Fruit fly (Drosophila melanogaster) whole organism, embryonic: ENCODE measurements around the gene sra.

ENCODE experiments used
- Antp ChIP-seq: fragments of 200-800 bp; sonication (Bioruptor generic); optimal IDR thresholded peaks from 3 replicates; lab custom pipeline; 2016; ENCODE audit warnings: missing biosample characterization, missing genetic modification characterization
- BEAF-32 ChIP-seq: fragments of 200-800 bp; sonication (Bioruptor generic); optimal IDR thresholded peaks from 3 replicates; lab custom pipeline; 2017; ENCODE audit warnings: missing biosample characterization, missing genetic modification characterization, mild to moderate bottlenecking, moderate library complexity, missing genetic modification reagents
- CG10147 ChIP-seq: fragments of 200-800 bp; sonication (Bioruptor generic); optimal IDR thresholded peaks from 2 replicates; lab custom pipeline; 2019; ENCODE audit warnings: missing biosample characterization, mild to moderate bottlenecking, missing genetic modification characterization, moderate library complexity
- CG1024 ChIP-seq: fragments of 200-800 bp; sonication (Bioruptor generic); IDR thresholded peaks from 2 replicates; pipeline ENCODE4 v1.3.6; 2022; ENCODE audit warnings: missing biosample characterization, missing genetic modification characterization
- CG10462 ChIP-seq: fragments of 200-800 bp; sonication (Bioruptor generic); optimal IDR thresholded peaks from 2 replicates; lab custom pipeline; 2016; ENCODE audit warnings: missing biosample characterization, missing genetic modification characterization
- CG13424 ChIP-seq: fragments of 200-800 bp; sonication (Bioruptor generic); optimal IDR thresholded peaks from 2 replicates; lab custom pipeline; 2019; ENCODE audit warnings: missing biosample characterization, mild to moderate bottlenecking, missing genetic modification characterization, moderate library complexity
- CG1603 ChIP-seq: fragments of 200-800 bp; sonication (Bioruptor generic); optimal IDR thresholded peaks from 2 replicates; lab custom pipeline; 2019; ENCODE audit warnings: missing biosample characterization, mild to moderate bottlenecking, missing genetic modification characterization, moderate library complexity
- CG16863 ChIP-seq: fragments of 200-800 bp; sonication (Bioruptor generic); optimal IDR thresholded peaks from 3 replicates; lab custom pipeline; 2016; ENCODE audit warnings: missing biosample characterization, missing genetic modification characterization
- CG17829 ChIP-seq: fragments of 200-800 bp; optimal IDR thresholded peaks from 2 replicates; lab custom pipeline; 2019; ENCODE audit warnings: missing biosample characterization, mild to moderate bottlenecking, missing genetic modification characterization, moderate library complexity
- CG18599 ChIP-seq: fragments of 200-800 bp; sonication (Bioruptor generic); optimal IDR thresholded peaks from 3 replicates; lab custom pipeline; 2017; ENCODE audit warnings: missing biosample characterization, missing genetic modification characterization, mild to moderate bottlenecking, moderate library complexity, missing genetic modification reagents
- CG30431 ChIP-seq: fragments of 200-800 bp; sonication (Bioruptor generic); optimal IDR thresholded peaks from 2 replicates; lab custom pipeline; 2017; ENCODE audit warnings: missing biosample characterization, missing genetic modification characterization
- CG3281 ChIP-seq: fragments of 200-800 bp; sonication (Bioruptor generic); optimal IDR thresholded peaks from 3 replicates; lab custom pipeline; 2017; ENCODE audit warnings: missing biosample characterization, mild to moderate bottlenecking, missing genetic modification characterization
- CG3407 ChIP-seq: fragments of 200-800 bp; sonication (Bioruptor generic); optimal IDR thresholded peaks from 2 replicates; lab custom pipeline; 2018; ENCODE audit warnings: missing biosample characterization, mild to moderate bottlenecking, missing genetic modification characterization
- CG5180 ChIP-seq: fragments of 200-800 bp; sonication (Bioruptor generic); optimal IDR thresholded peaks from 3 replicates; lab custom pipeline; 2017; ENCODE audit warnings: missing biosample characterization, missing genetic modification characterization, mild to moderate bottlenecking, moderate library complexity, missing genetic modification reagents
- CG5245 ChIP-seq: fragments of 200-800 bp; sonication (Bioruptor generic); optimal IDR thresholded peaks from 3 replicates; lab custom pipeline; 2016; ENCODE audit warnings: missing biosample characterization, missing genetic modification characterization
- CG6683 ChIP-seq: fragments of 200-800 bp; sonication (Bioruptor generic); optimal IDR thresholded peaks from 2 replicates; lab custom pipeline; 2017; ENCODE audit warnings: missing biosample characterization, mild to moderate bottlenecking, missing genetic modification characterization, missing genetic modification reagents
- CG7556 ChIP-seq: fragments of 200-800 bp; sonication (Bioruptor generic); optimal IDR thresholded peaks from 2 replicates; lab custom pipeline; 2017; ENCODE audit warnings: missing biosample characterization, mild to moderate bottlenecking, missing genetic modification characterization
- CG8281 ChIP-seq: fragments of 200-800 bp; sonication (Bioruptor generic); optimal IDR thresholded peaks from 2 replicates; lab custom pipeline; 2018; ENCODE audit warnings: missing biosample characterization, mild to moderate bottlenecking, missing genetic modification characterization, moderate library complexity
- CG8290 ChIP-seq, 3 experiments: fragments of 200-800 bp; sonication (Bioruptor generic); optimal IDR thresholded peaks; 2 replicates each; lab custom pipeline; 2016 to 2019; ENCODE audit warnings: missing biosample characterization in 3 of 3, missing genetic modification characterization in 3 of 3, mild to moderate bottlenecking in 2 of 3, moderate library complexity in 1 of 3
- CTCF ChIP-seq: fragments of 200-800 bp; sonication (Bioruptor generic); optimal IDR thresholded peaks from 2 replicates; lab custom pipeline; 2017; ENCODE audit warnings: missing biosample characterization, mild to moderate bottlenecking, missing genetic modification characterization, moderate library complexity
- D ChIP-seq, 2 experiments: fragments of 200-800 bp in 1 of 2; fragments of >200 bp in 1 of 2; sonication (Bioruptor generic) in 1 of 2; optimal IDR thresholded peaks; 2 replicates in 1 of 2; 3 replicates in 1 of 2; lab custom pipeline; 2017; ENCODE audit warnings: mild to moderate bottlenecking in 1 of 2, missing biosample characterization in 1 of 2, missing genetic modification characterization in 1 of 2, missing genetic modification reagents in 1 of 2
- D19A ChIP-seq: fragments of 200-800 bp; optimal IDR thresholded peaks from 3 replicates; lab custom pipeline; 2019; ENCODE audit warnings: missing biosample characterization, mild to moderate bottlenecking, missing genetic modification characterization, moderate library complexity
- D19B ChIP-seq: fragments of 200-800 bp; sonication (Bioruptor generic); optimal IDR thresholded peaks from 2 replicates; lab custom pipeline; 2017; ENCODE audit warnings: missing biosample characterization, mild to moderate bottlenecking, missing genetic modification characterization
- Hey ChIP-seq: fragments of 200-800 bp; sonication (Bioruptor generic); optimal IDR thresholded peaks from 3 replicates; lab custom pipeline; 2018; ENCODE audit warnings: missing biosample characterization, mild to moderate bottlenecking, missing genetic modification characterization
- HmgD ChIP-seq: fragments of 200-800 bp; sonication (Bioruptor generic); optimal IDR thresholded peaks from 3 replicates; lab custom pipeline; 2016; ENCODE audit warnings: missing biosample characterization, missing genetic modification characterization
- Hr51 ChIP-seq, 2 experiments: fragments of 200-800 bp; sonication (Bioruptor generic); optimal IDR thresholded peaks; 2 replicates in 1 of 2; 3 replicates in 1 of 2; lab custom pipeline; 2016 to 2018; ENCODE audit warnings: missing biosample characterization in 2 of 2, missing genetic modification characterization in 2 of 2, mild to moderate bottlenecking in 1 of 2, moderate library complexity in 1 of 2
- Kr ChIP-seq: fragments of 200-800 bp; sonication (Bioruptor generic); optimal IDR thresholded peaks from 2 replicates; lab custom pipeline; 2017; ENCODE audit warnings: missing biosample characterization, mild to moderate bottlenecking, missing genetic modification characterization
- Med ChIP-seq: fragments of 200-800 bp; sonication (Bioruptor generic); peaks from one replicate; lab custom pipeline; 2016; ENCODE audit warnings: missing biosample characterization, missing genetic modification characterization, mild to moderate bottlenecking, inconsistent platforms, moderate library complexity
- Neu2 ChIP-seq: fragments of 200-800 bp; sonication (Bioruptor generic); optimal IDR thresholded peaks from 3 replicates; lab custom pipeline; 2016; ENCODE audit warnings: missing biosample characterization, missing genetic modification characterization, borderline replicate concordance
- Nf-YC ChIP-seq: fragments of 200-800 bp; optimal IDR thresholded peaks from 3 replicates; lab custom pipeline; 2019; ENCODE audit warnings: missing biosample characterization, mild to moderate bottlenecking, missing genetic modification characterization, moderate library complexity
- Six4 ChIP-seq: fragments of 200-800 bp; sonication (Bioruptor generic); optimal IDR thresholded peaks from 2 replicates; lab custom pipeline; 2016; ENCODE audit warnings: missing biosample characterization, missing genetic modification characterization
- aop ChIP-seq: fragments of 200-800 bp; sonication (Bioruptor generic); IDR thresholded peaks from 2 replicates; pipeline ENCODE4 v1.3.6; 2022; ENCODE audit warnings: missing biosample characterization, missing genetic modification characterization
- dmrt11E ChIP-seq: fragments of 200-800 bp; sonication (Bioruptor generic); optimal IDR thresholded peaks from 3 replicates; lab custom pipeline; 2018; ENCODE audit warnings: missing biosample characterization, mild to moderate bottlenecking, missing genetic modification characterization, moderate library complexity
- emc ChIP-seq: fragments of 200-800 bp; sonication (Bioruptor generic); optimal IDR thresholded peaks from 2 replicates; lab custom pipeline; 2016; ENCODE audit warnings: missing biosample characterization, missing genetic modification characterization
- en ChIP-seq: fragments of 200-800 bp; sonication (Bioruptor generic); optimal IDR thresholded peaks from 2 replicates; lab custom pipeline; 2016; ENCODE audit warnings: missing biosample characterization, missing genetic modification characterization
- fd64A ChIP-seq: fragments of 200-800 bp; sonication (Bioruptor generic); optimal IDR thresholded peaks from 3 replicates; lab custom pipeline; 2018; ENCODE audit warnings: missing biosample characterization, mild to moderate bottlenecking, missing genetic modification characterization
- gsb-n ChIP-seq: fragments of 200-800 bp; sonication (Bioruptor generic); optimal IDR thresholded peaks from 3 replicates; lab custom pipeline; 2018; ENCODE audit warnings: missing biosample characterization, mild to moderate bottlenecking, missing genetic modification characterization
- her ChIP-seq: fragments of 200-800 bp; sonication (Bioruptor generic); optimal IDR thresholded peaks from 2 replicates; lab custom pipeline; 2016; ENCODE audit warnings: missing biosample characterization, missing genetic modification characterization
- insv ChIP-seq, 2 experiments: fragments of 200-800 bp; sonication (Bioruptor generic); optimal IDR thresholded peaks; 3 replicates each; lab custom pipeline; 2016 to 2018; ENCODE audit warnings: missing biosample characterization in 2 of 2, missing genetic modification characterization in 2 of 2
- oc ChIP-seq: fragments of 200-800 bp; sonication (Bioruptor generic); optimal IDR thresholded peaks from 2 replicates; lab custom pipeline; 2018; ENCODE audit warnings: missing biosample characterization, mild to moderate bottlenecking, missing genetic modification characterization, moderate library complexity
- pum ChIP-seq: fragments of 200-800 bp; sonication (Bioruptor generic); optimal IDR thresholded peaks from 2 replicates; lab custom pipeline; 2016; ENCODE audit warnings: missing biosample characterization, missing genetic modification characterization
- scrt ChIP-seq: fragments of 200-800 bp; sonication (Bioruptor generic); optimal IDR thresholded peaks from 2 replicates; lab custom pipeline; 2018; ENCODE audit warnings: missing biosample characterization, mild to moderate bottlenecking, missing genetic modification characterization, moderate library complexity
- sd ChIP-seq: fragments of 200-800 bp; sonication (Bioruptor generic); optimal IDR thresholded peaks from 3 replicates; lab custom pipeline; 2018; ENCODE audit warnings: missing biosample characterization, mild to moderate bottlenecking, missing genetic modification characterization, moderate library complexity
- tll ChIP-seq, 2 experiments: fragments of 200-800 bp in 1 of 2; fragments of >200 bp in 1 of 2; sonication (Bioruptor generic) in 1 of 2; optimal IDR thresholded peaks; 2 replicates each; lab custom pipeline; 2017 to 2019; ENCODE audit warnings: missing biosample characterization in 2 of 2, missing genetic modification characterization in 2 of 2, mild to moderate bottlenecking in 1 of 2, moderate library complexity in 1 of 2
- ttk ChIP-seq: fragments of 200-800 bp; sonication (Bioruptor generic); IDR thresholded peaks from 2 replicates; pipeline ENCODE4 v2.1.2; 2022; ENCODE audit warnings: missing biosample characterization, missing genetic modification characterization
- zen ChIP-seq: fragments of 200-800 bp; sonication (Bioruptor generic); optimal IDR thresholded peaks from 3 replicates; lab custom pipeline; 2018; ENCODE audit warnings: missing biosample characterization, mild to moderate bottlenecking, missing genetic modification characterization, moderate library complexity
- zfh1 ChIP-seq: fragments of 200-800 bp; sonication (Bioruptor generic); IDR thresholded peaks from 3 replicates; pipeline ENCODE4 v1.3.6; 2022; ENCODE audit warnings: missing biosample characterization, missing genetic modification characterization

Gene sra

DNA sequence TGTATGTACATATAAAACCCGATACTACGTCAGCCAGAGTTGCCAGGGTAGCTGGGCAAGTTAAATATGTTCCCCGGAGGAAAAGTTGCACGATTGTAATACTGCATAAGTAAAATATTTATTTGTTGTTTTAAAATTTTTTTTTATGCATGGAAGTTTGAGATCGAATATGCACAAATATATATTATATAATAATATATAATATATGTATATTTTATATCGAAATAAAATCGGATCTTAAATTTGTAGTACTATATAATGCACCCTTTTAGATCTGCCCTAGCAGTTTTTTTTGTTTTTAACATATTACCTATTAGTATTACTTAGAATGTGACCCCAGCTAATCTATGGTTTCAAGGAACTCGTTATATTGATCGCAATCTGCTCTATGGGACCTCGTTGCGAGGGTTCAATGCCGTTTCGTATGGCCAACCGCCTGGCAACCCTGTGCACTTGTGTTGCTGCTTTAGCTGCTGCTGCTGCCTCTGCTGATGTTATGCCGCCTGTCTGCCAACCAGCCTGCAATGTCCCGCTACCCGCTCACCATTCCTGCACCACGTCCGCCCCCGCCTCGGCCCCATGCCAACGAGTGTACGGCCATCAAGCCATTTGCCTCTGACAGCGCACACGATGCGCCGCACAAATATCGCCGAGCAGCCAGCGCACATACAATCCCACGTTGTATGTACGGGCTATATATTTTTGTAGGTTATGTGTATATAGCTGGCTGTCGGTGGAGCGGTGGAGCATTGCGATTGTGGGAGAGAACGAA, 49.3 kb downstream of the sra start (continued):
- TF ChIP-seq zen (tag; lab: Kevin White, UChicago) (peak; percentile 71), CG1024 (GFP tag; lab: Robert Waterston, UW) (no peak), scrt (GFP tag; lab: Kevin White, UChicago) (peak; percentile 75), ttk (no peak), CG18599 (GFP tag; lab: Kevin White, UChicago) (peak; percentile 93), pum (GFP tag; lab: Kevin White, UChicago) (peak; percentile 38), oc (tag; lab: Kevin White, UChicago) (peak; percentile 50), Antp (GFP tag; lab: Kevin White, UChicago) (peak; percentile 58), CG17829 (tag; lab: Kevin White, UChicago) (peak; percentile 88), aop (GFP tag; lab: Robert Waterston, UW) (no peak), D19B (GFP tag; lab: Kevin White, UChicago) (peak; percentile 87), CG8290 (GFP tag; optimal IDR thresholded peaks at IDR 0.05; lab: Kevin White, UChicago) (peak; percentile 57), CG8290 (tag; optimal IDR thresholded peaks at IDR 0.05; lab: Kevin White, UChicago) (peak; percentile 13 to 98), en (GFP tag; lab: Kevin White, UChicago) (no peak), CG1603 (tag; lab: Kevin White, UChicago) (peak; percentile 69), zfh1 (GFP tag; lab: Robert Waterston, UW) (no peak), Med (GFP tag; lab: Kevin White, UChicago) (peak; percentile 96), CG3407 (peak; percentile 73), Hr51 (GFP tag; optimal IDR thresholded peaks at IDR 0.05; lab: Kevin White, UChicago) (peak; percentile 74 to 94), dmrt11E (peak; percentile 95), fd64A (peak; percentile 30), BEAF-32 (GFP tag; lab: Kevin White, UChicago) (no peak), insv (GFP tag; optimal IDR thresholded peaks at IDR 0.05; lab: Kevin White, UChicago) (peak in 1 of 2 experiments; percentile 80), CG7556 (GFP tag; lab: Kevin White, UChicago) (peak; percentile 99), CTCF (GFP tag; lab: Kevin White, UChicago) (peak; percentile 48), D (optimal IDR thresholded peaks at IDR 0.05; lab: Kevin White, UChicago) (no peak), D (GFP tag; optimal IDR thresholded peaks at IDR 0.05; lab: Kevin White, UChicago) (peak; percentile 96), gsb-n (peak; percentile 84), CG10147 (peak; percentile 93), CG6683 (GFP tag; lab: Kevin White, UChicago) (peak; percentile 86), CG16863 (GFP tag; lab: Kevin White, UChicago) (peak; percentile 62), CG5180 (GFP tag; lab: Kevin White, UChicago) (peak; percentile 86), Nf-YC (tag; lab: Kevin White, UChicago) (peak; percentile 80), CG30431 (GFP tag; lab: Kevin White, UChicago) (peak; percentile 94), Neu2 (no peak), CG3281 (peak; percentile 95), Six4 (GFP tag; lab: Kevin White, UChicago) (peak; percentile 80), CG13424 (tag; lab: Kevin White, UChicago) (peak; percentile 96), Hey (tag; lab: Kevin White, UChicago) (peak; percentile 43), CG5245 (GFP tag; lab: Kevin White, UChicago) (peak; percentile 27), CG8281 (tag; lab: Kevin White, UChicago) (peak; percentile 69), HmgD (GFP tag; lab: Kevin White, UChicago) (peak; percentile 82), D19A (peak; percentile 83), CG10462 (peak; percentile 77), emc (peak; percentile 38), sd (tag; lab: Kevin White, UChicago) (peak; percentile 90), Kr (peak; percentile 7), tll (GFP tag; optimal IDR thresholded peaks at IDR 0.05; lab: Kevin White, UChicago) (peak in 1 of 2 experiments; percentile 26), her (GFP tag; lab: Kevin White, UChicago) (no peak)
